Fruit fly (Drosophila melanogaster): ENCODE data around the gene CG18170.

Gene CG18170

DNA sequence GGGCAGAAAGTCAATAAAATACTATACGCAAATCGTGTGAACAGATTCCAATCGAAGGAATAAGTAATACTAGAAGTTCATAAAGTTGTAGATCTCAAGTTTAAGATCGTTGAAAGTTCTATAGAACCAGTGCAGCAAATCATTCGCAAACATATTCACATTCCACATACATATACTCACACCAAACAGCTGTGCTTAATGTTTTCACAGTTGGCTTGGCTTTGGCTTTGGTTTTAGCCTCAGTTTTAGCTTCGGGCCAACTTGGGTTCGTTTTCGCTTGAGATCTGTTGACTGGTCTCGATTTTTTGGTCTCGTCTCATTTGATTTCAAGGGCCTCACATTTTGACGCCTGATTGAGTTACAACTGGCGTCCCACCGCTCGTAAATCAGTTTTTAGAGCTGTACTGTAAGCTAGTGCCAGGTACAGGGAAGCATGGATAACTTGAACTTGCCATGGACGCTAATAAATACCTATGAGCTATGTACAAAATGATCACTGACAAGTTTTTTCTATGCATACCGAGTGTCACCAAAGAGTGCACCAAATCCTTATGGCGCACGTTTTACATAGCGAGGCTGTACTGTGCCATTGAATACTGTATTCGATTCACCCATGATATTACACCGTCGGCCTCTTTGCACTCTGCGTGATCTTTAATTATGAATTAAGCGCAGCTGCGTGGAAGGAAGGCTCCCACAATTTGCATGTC is 15.5 kb upstream of the CG18170 start (continued):
- TF ChIP-seq her (GFP tag; optimal IDR thresholded peaks at IDR 0.05) = peak; percentile 83
- peak; percentile 62 for TF ChIP-seq D19B (GFP tag; optimal IDR thresholded peaks at IDR 0.05)
- TF ChIP-seq CHES-1-like (GFP tag; optimal IDR thresholded peaks at IDR 0.05) = peak; percentile 74
- peak; percentile 69; the same call in 1 of the 2 replicates for TF ChIP-seq cas (GFP tag; IDR thresholded peaks at IDR 0.05)
- no peak for TF ChIP-seq corto (GFP tag; optimal IDR thresholded peaks at IDR 0.05)
- peak; percentile 21 for TF ChIP-seq CTCF (GFP tag; optimal IDR thresholded peaks at IDR 0.05)
- TF ChIP-seq CG14441 (GFP tag; IDR thresholded peaks at IDR 0.05) = peak; percentile 92
- TF ChIP-seq tgo (GFP tag; IDR thresholded peaks at IDR 0.05) = peak; percentile 92
- peak; percentile 89 for TF ChIP-seq CG15269 (tag; optimal IDR thresholded peaks at IDR 0.05)
- no peak for TF ChIP-seq CG15073 (GFP tag; optimal IDR thresholded peaks at IDR 0.05)
- no peak for TF ChIP-seq Dfd (GFP tag; optimal IDR thresholded peaks at IDR 0.05)
- peak; percentile 91 for TF ChIP-seq CG5245 (GFP tag; optimal IDR thresholded peaks at IDR 0.05)
- peak; percentile 56 for TF ChIP-seq Ssrp (tag; optimal IDR thresholded peaks at IDR 0.05)
- TF ChIP-seq CG11695 (GFP tag; IDR thresholded peaks at IDR 0.05) = peak; percentile 82
- TF ChIP-seq otp (GFP tag; IDR thresholded peaks at IDR 0.05) = peak; percentile 89
- TF ChIP-seq tio (GFP tag; optimal IDR thresholded peaks at IDR 0.05) = peak; percentile 51
- no peak for TF ChIP-seq hb (GFP tag; IDR thresholded peaks at IDR 0.05; ENCODE audit: partially characterized antibody)
- peak; percentile 54 for TF ChIP-seq CG11723 (GFP tag; optimal IDR thresholded peaks at IDR 0.05)
- TF ChIP-seq sens-2 (GFP tag; IDR thresholded peaks at IDR 0.05) = peak; percentile 50; the same call in 1 of the 2 replicates
- TF ChIP-seq CG7556 (GFP tag; optimal IDR thresholded peaks at IDR 0.05) = peak; percentile 61
- no peak for TF ChIP-seq hbn (GFP tag; IDR thresholded peaks at IDR 0.05; ENCODE audit: partially characterized antibody)
- peak; percentile 58 for TF ChIP-seq nerfin-1 (tag; optimal IDR thresholded peaks at IDR 0.05)
- TF ChIP-seq CG4730 (GFP tag; IDR thresholded peaks at IDR 0.05) = peak; percentile 83
- TF ChIP-seq mirr (GFP tag; optimal IDR thresholded peaks at IDR 0.05) = peak; percentile 84
- peak; percentile 64 for TF ChIP-seq CG15011 (GFP tag; optimal IDR thresholded peaks at IDR 0.05)
- peak; percentile 74 for TF ChIP-seq CG17328 (GFP tag; IDR thresholded peaks at IDR 0.05)
- TF ChIP-seq CG18011 (GFP tag; optimal IDR thresholded peaks at IDR 0.05) = peak; percentile 27
- peak; percentile 94 for TF ChIP-seq CG14014 (GFP tag; IDR thresholded peaks at IDR 0.05)
- TF ChIP-seq pb (GFP tag; optimal IDR thresholded peaks at IDR 0.05) = peak; percentile 75
- no peak for TF ChIP-seq Tbp (GFP tag; optimal IDR thresholded peaks at IDR 0.05)
- TF ChIP-seq CG17612 (GFP tag; IDR thresholded peaks at IDR 0.05) = peak; percentile 82
- TF ChIP-seq CG31365 (tag; optimal IDR thresholded peaks at IDR 0.05) = peak; percentile 58
- peak; percentile 51 for TF ChIP-seq kay (GFP tag; optimal IDR thresholded peaks at IDR 0.05)
- TF ChIP-seq CG5180 (GFP tag; optimal IDR thresholded peaks at IDR 0.05) = peak; percentile 51
- TF ChIP-seq nau (GFP tag; optimal IDR thresholded peaks at IDR 0.05) = peak; percentile 58
- peak; percentile 90 for TF ChIP-seq CG9932 (GFP tag; IDR thresholded peaks at IDR 0.05)
- TF ChIP-seq lbe (GFP tag; optimal IDR thresholded peaks at IDR 0.05) = no peak
- TF ChIP-seq Ptx1 (GFP tag; IDR thresholded peaks at IDR 0.05) = peak; percentile 92
- TF ChIP-seq CG15479 (GFP tag; optimal IDR thresholded peaks at IDR 0.05) = no peak
- TF ChIP-seq caup (GFP tag; optimal IDR thresholded peaks at IDR 0.05; ENCODE audit: severe bottlenecking) = peak; percentile 83
- TF ChIP-seq CG32772 (GFP tag; IDR thresholded peaks at IDR 0.05) = peak; percentile 86
- TF ChIP-seq CG9817 (tag; optimal IDR thresholded peaks at IDR 0.05) = peak; percentile 90
- TF ChIP-seq CG4404 (GFP tag; IDR thresholded peaks at IDR 0.05) = peak; percentile 77
- TF ChIP-seq CG3281 (GFP tag; optimal IDR thresholded peaks at IDR 0.05) = peak; percentile 82
- TF ChIP-seq Ets97D (GFP tag; optimal IDR thresholded peaks at IDR 0.05) = peak; percentile 58
- peak; percentile 64 for TF ChIP-seq zen (tag; optimal IDR thresholded peaks at IDR 0.05)
- TF ChIP-seq pnt (GFP tag; optimal IDR thresholded peaks at IDR 0.05) = peak; percentile 86
- peak; percentile 62 for TF ChIP-seq luna (GFP tag; optimal IDR thresholded peaks at IDR 0.05)
- TF ChIP-seq so (GFP tag; IDR thresholded peaks at IDR 0.05) = peak; percentile 80
- peak; percentile 62 for TF ChIP-seq sug (tag; optimal IDR thresholded peaks at IDR 0.05)

Data from whole organism, embryonic.